In the genomic region with DNA sequence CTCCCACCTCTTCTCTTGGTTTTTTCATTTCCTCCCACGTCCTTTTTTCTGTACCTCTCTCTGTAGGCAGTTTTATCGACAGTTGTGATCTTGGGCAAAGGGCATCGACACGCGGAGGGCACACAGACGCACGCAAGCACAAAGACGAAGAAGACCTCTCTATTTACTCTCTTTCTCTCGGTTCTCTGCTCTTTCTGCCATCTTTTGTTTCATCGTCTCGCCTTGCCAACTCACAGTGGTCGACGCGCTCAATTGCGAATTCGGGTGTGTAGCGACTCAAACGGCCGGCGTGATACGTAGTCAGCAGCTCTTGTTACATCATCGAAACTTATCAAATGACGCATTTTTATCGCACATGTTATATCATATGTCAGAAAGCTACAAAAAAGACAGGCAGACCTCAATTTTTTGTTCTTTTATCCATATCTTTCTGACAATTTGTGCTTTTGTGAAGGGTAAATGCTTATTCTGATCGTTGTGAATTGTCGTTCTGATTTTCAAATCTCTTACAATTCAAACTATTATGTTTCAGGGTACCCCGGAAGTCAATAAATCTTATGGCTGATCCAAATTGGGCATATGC, we compare ENCODE assay signal across 5 worm cellular contexts.
TF ChIP-seq lines count a peak whose summit lies in the region.

TSS of gene puf-9 (plus strand) at position 533 of the 583 bp plus-strand sequence.

TF ChIP-seq in whole organism, L1 larva, 84 proteins besides CTCF, POLR2A, EP300 and RAD21 (continues in another document):
- TF ChIP-seq nhr-90 (tag; optimal IDR thresholded peaks at IDR 0.05; lab: Kevin White, UChicago; ENCODE audit: poor library complexity): peak; percentile 100
- peak; percentile 59 for TF ChIP-seq ama-1 (optimal IDR thresholded peaks at IDR 0.05; lab: Kevin White, UChicago)
- no peak for TF ChIP-seq sptf-1 (tag; optimal IDR thresholded peaks at IDR 0.05; lab: Kevin White, UChicago)
- TF ChIP-seq lin-13 (GFP tag; optimal IDR thresholded peaks at IDR 0.05; lab: Kevin White, UChicago): peak; percentile 99
- TF ChIP-seq nhr-85 (tag; lab: Kevin White, UChicago): peak; percentile 100
- peak; percentile 98 for TF ChIP-seq ceh-8 (GFP tag; optimal IDR thresholded peaks at IDR 0.05; lab: Kevin White, UChicago)
- peak; percentile 99 for TF ChIP-seq sup-37 (GFP tag; optimal IDR thresholded peaks at IDR 0.05; lab: Kevin White, UChicago)
- TF ChIP-seq hpl-2 (GFP tag; optimal IDR thresholded peaks at IDR 0.05; lab: Kevin White, UChicago): peak; percentile 100
- TF ChIP-seq blmp-1 (tag; optimal IDR thresholded peaks at IDR 0.05; lab: Kevin White, UChicago): peak; percentile 88
- TF ChIP-seq nhr-84 (tag; optimal IDR thresholded peaks at IDR 0.05; lab: Kevin White, UChicago): no peak
- TF ChIP-seq C34B4.2 (tag; optimal IDR thresholded peaks at IDR 0.05; lab: Kevin White, UChicago): peak; percentile 79
- peak; percentile 93 to 98 for TF ChIP-seq lin-35 (GFP tag; optimal IDR thresholded peaks at IDR 0.05; lab: Kevin White, UChicago)
- TF ChIP-seq lin-39 (tag; optimal IDR thresholded peaks at IDR 0.05; lab: Kevin White, UChicago): peak; percentile 95
- peak; percentile 98 for TF ChIP-seq fos-1 (tag; optimal IDR thresholded peaks at IDR 0.05; lab: Kevin White, UChicago)
- no peak for TF ChIP-seq ceh-63 (GFP tag; optimal IDR thresholded peaks at IDR 0.05; lab: Kevin White, UChicago)
- TF ChIP-seq mef-2 (tag; optimal IDR thresholded peaks at IDR 0.05; lab: Kevin White, UChicago): peak; percentile 83
- TF ChIP-seq rnt-1 (tag; optimal IDR thresholded peaks at IDR 0.05; lab: Kevin White, UChicago): peak; percentile 98

TF ChIP-seq in whole organism, L3 larva, 47 proteins besides CTCF, POLR2A, EP300 and RAD21 (continues in another document):
- TF ChIP-seq mdl-1 (tag; optimal IDR thresholded peaks at IDR 0.05; lab: Kevin White, UChicago): peak; percentile 96
- peak; percentile 97 for TF ChIP-seq skn-1 (tag; optimal IDR thresholded peaks at IDR 0.05; lab: Kevin White, UChicago)
- peak; percentile 93 for TF ChIP-seq hmg-11 (tag; optimal IDR thresholded peaks at IDR 0.05; lab: Kevin White, UChicago)
- TF ChIP-seq daf-12 (tag; optimal IDR thresholded peaks at IDR 0.05; lab: Kevin White, UChicago): peak; percentile 78
- peak; percentile 100 for TF ChIP-seq nhr-23 (tag; optimal IDR thresholded peaks at IDR 0.05; lab: Kevin White, UChicago)
- peak; percentile 94 for TF ChIP-seq ztf-4 (tag; optimal IDR thresholded peaks at IDR 0.05; lab: Kevin White, UChicago)
- TF ChIP-seq fos-1 (tag; optimal IDR thresholded peaks at IDR 0.05; lab: Kevin White, UChicago): peak; percentile 98
- peak; percentile 99 for TF ChIP-seq jun-1 (tag; optimal IDR thresholded peaks at IDR 0.05; lab: Kevin White, UChicago)
- peak; percentile 98 for TF ChIP-seq nfya-1 (tag; optimal IDR thresholded peaks at IDR 0.05; lab: Kevin White, UChicago; ENCODE audit: insufficient read depth)
- peak; percentile 93 for TF ChIP-seq nhr-77 (tag; optimal IDR thresholded peaks at IDR 0.05; lab: Kevin White, UChicago)
- peak; percentile 100 for TF ChIP-seq pha-4 (tag; optimal IDR thresholded peaks at IDR 0.05; lab: Kevin White, UChicago)
- peak; percentile 98 for TF ChIP-seq lin-39 (tag; optimal IDR thresholded peaks at IDR 0.05; lab: Kevin White, UChicago)
- peak; percentile 100 for TF ChIP-seq nhr-25 (tag; optimal IDR thresholded peaks at IDR 0.05; lab: Kevin White, UChicago)
- TF ChIP-seq aly-2 (tag; optimal IDR thresholded peaks at IDR 0.05; lab: Kevin White, UChicago): no peak
- TF ChIP-seq nhr-67 (tag; optimal IDR thresholded peaks at IDR 0.05; lab: Kevin White, UChicago): peak; percentile 32
- TF ChIP-seq nhr-12 (tag; optimal IDR thresholded peaks at IDR 0.05; lab: Kevin White, UChicago): no peak
- TF ChIP-seq lsy-12 (tag; optimal IDR thresholded peaks at IDR 0.05; lab: Kevin White, UChicago): peak; percentile 98

TF ChIP-seq in whole organism, early embryonic, 17 proteins besides CTCF, POLR2A, EP300 and RAD21:
- TF ChIP-seq ceh-13 (GFP tag; optimal IDR thresholded peaks at IDR 0.05; lab: Kevin White, UChicago) (no peak), ama-1 (optimal IDR thresholded peaks at IDR 0.05; lab: Kevin White, UChicago) (no peak), tbx-11 (GFP tag; IDR thresholded peaks at IDR 0.05; lab: Robert Waterston, UW) (no peak), ets-7 (tag; optimal IDR thresholded peaks at IDR 0.05; lab: Kevin White, UChicago) (no peak), hnd-1 (tag; optimal IDR thresholded peaks at IDR 0.05; lab: Kevin White, UChicago) (no peak), aly-1 (tag; optimal IDR thresholded peaks at IDR 0.05; lab: Kevin White, UChicago) (peak; percentile 34), tbx-37 (GFP tag; conservative IDR thresholded peaks at IDR 0.05; lab: Robert Waterston, UW) (no peak), F13C5.2 (tag; optimal IDR thresholded peaks at IDR 0.05; lab: Kevin White, UChicago) (peak; percentile 89), ceh-36 (tag; optimal IDR thresholded peaks at IDR 0.05; lab: Kevin White, UChicago) (no peak), tra-4 (tag; optimal IDR thresholded peaks at IDR 0.05; lab: Kevin White, UChicago) (no peak), hmg-4 (GFP tag; optimal IDR thresholded peaks at IDR 0.05; lab: Kevin White, UChicago) (peak; percentile 84), B0310.2 (tag; optimal IDR thresholded peaks at IDR 0.05; lab: Kevin White, UChicago) (peak; percentile 24), scrt-1 (GFP tag; IDR thresholded peaks at IDR 0.05; lab: Robert Waterston, UW) (peak; percentile 60; the same call in 1 of the 2 replicates), hmbx-1 (tag; optimal IDR thresholded peaks at IDR 0.05; lab: Kevin White, UChicago) (no peak), flt-1 (GFP tag; IDR thresholded peaks at IDR 0.05; lab: Robert Waterston, UW) (peak; percentile 58), pes-1 (GFP tag; IDR thresholded peaks at IDR 0.05; lab: Robert Waterston, UW) (no peak), sea-1 (GFP tag; conservative IDR thresholded peaks at IDR 0.05; lab: Robert Waterston, UW) (no peak)
TF ChIP-seq in whole organism, early embryonic: peak in this region for 6.

TF ChIP-seq in whole organism, midembryonic, 9 proteins besides CTCF, POLR2A, EP300 and RAD21:
- no peak for TF ChIP-seq med-1 (GFP tag; optimal IDR thresholded peaks at IDR 0.05; lab: Kevin White, UChicago; ENCODE audit: insufficient read depth)
- TF ChIP-seq ref-1 (GFP tag; conservative IDR thresholded peaks at IDR 0.05; lab: Robert Waterston, UW): no peak
- TF ChIP-seq ztf-29 (GFP tag; IDR thresholded peaks at IDR 0.05; lab: Robert Waterston, UW): no peak
- TF ChIP-seq ztf-23 (GFP tag; IDR thresholded peaks at IDR 0.05; lab: Robert Waterston, UW): peak; percentile 86
- peak; percentile 78 for TF ChIP-seq flt-1 (GFP tag; IDR thresholded peaks at IDR 0.05; lab: Robert Waterston, UW)
- TF ChIP-seq tab-1 (GFP tag; IDR thresholded peaks at IDR 0.05; lab: Robert Waterston, UW): no peak
- TF ChIP-seq cog-1 (tag; optimal IDR thresholded peaks at IDR 0.05; lab: Kevin White, UChicago): peak; percentile 95
- no peak for TF ChIP-seq klf-2 (GFP tag; conservative IDR thresholded peaks at IDR 0.05; lab: Robert Waterston, UW)
- TF ChIP-seq T22C8.4 (GFP tag; IDR thresholded peaks at IDR 0.05; lab: Robert Waterston, UW): 0 out of 2 replicates have a peak, but pooled peaks have one; percentile 30

TF ChIP-seq in whole organism, young adult, 124 proteins besides CTCF, POLR2A, EP300 and RAD21 (continues in another document):
- no peak for TF ChIP-seq sptf-2 (GFP tag; optimal IDR thresholded peaks at IDR 0.05; lab: Kevin White, UChicago)
- peak; percentile 90 for TF ChIP-seq gei-17 (GFP tag; optimal IDR thresholded peaks at IDR 0.05; lab: Kevin White, UChicago)
- TF ChIP-seq ceh-91 (GFP tag; IDR thresholded peaks at IDR 0.05; lab: Robert Waterston, UW): no peak
- peak; percentile 37 for TF ChIP-seq snpc-4 (GFP tag; optimal IDR thresholded peaks at IDR 0.05; lab: Kevin White, UChicago)
- TF ChIP-seq snpc-4 (tag; optimal IDR thresholded peaks at IDR 0.05; lab: Kevin White, UChicago): peak; percentile 79 to 87 (median 82)
- no peak for TF ChIP-seq F10E7.11 (tag; optimal IDR thresholded peaks at IDR 0.05; lab: Kevin White, UChicago)
- no peak for TF ChIP-seq ama-1 (optimal IDR thresholded peaks at IDR 0.05; lab: Kevin White, UChicago)
- peak in 1 of 2 experiments; percentile 1 for TF ChIP-seq ama-1 (GFP tag; optimal IDR thresholded peaks at IDR 0.05; lab: Kevin White, UChicago)
- TF ChIP-seq cebp-1 (GFP tag; IDR thresholded peaks at IDR 0.05; lab: Robert Waterston, UW): peak; percentile 90
- TF ChIP-seq cebp-1 (tag; optimal IDR thresholded peaks at IDR 0.05; lab: Kevin White, UChicago): peak; percentile 96
- peak; percentile 56 for TF ChIP-seq ceh-100 (GFP tag; IDR thresholded peaks at IDR 0.05; lab: Robert Waterston, UW)
- TF ChIP-seq hmg-20 (GFP tag; IDR thresholded peaks at IDR 0.05; lab: Robert Waterston, UW): peak; percentile 61; the same call in 1 of the 2 replicates
- peak; percentile 93 for TF ChIP-seq F22D6.2 (tag; optimal IDR thresholded peaks at IDR 0.05; lab: Kevin White, UChicago)
- TF ChIP-seq nhr-27 (tag; optimal IDR thresholded peaks at IDR 0.05; lab: Kevin White, UChicago): peak; percentile 47
- peak; percentile 97 for TF ChIP-seq pbrm-1 (GFP tag; IDR thresholded peaks at IDR 0.05; lab: Robert Waterston, UW)
- TF ChIP-seq madf-3 (GFP tag; IDR thresholded peaks at IDR 0.05; lab: Robert Waterston, UW): peak; percentile 89
- peak; percentile 99 for TF ChIP-seq lin-40 (tag; optimal IDR thresholded peaks at IDR 0.05; lab: Kevin White, UChicago)
- peak; percentile 61 for TF ChIP-seq ZK185.1 (tag; optimal IDR thresholded peaks at IDR 0.05; lab: Kevin White, UChicago; ENCODE audit: poor library complexity, severe bottlenecking)
- no peak for TF ChIP-seq hsf-1 (GFP tag; IDR thresholded peaks at IDR 0.05; lab: Robert Waterston, UW)
- TF ChIP-seq lir-1 (GFP tag; conservative IDR thresholded peaks at IDR 0.05; lab: Robert Waterston, UW): peak; percentile 95
- TF ChIP-seq ztf-3 (GFP tag; optimal IDR thresholded peaks at IDR 0.05; lab: Kevin White, UChicago): peak; percentile 89
- no peak for TF ChIP-seq lag-1 (GFP tag; IDR thresholded peaks at IDR 0.05; lab: Robert Waterston, UW)
- peak; percentile 95 for TF ChIP-seq unc-62 (GFP tag; optimal IDR thresholded peaks at IDR 0.05; lab: Kevin White, UChicago)
- peak; percentile 76 for TF ChIP-seq tbp1 (GFP tag; optimal IDR thresholded peaks at IDR 0.05; lab: Kevin White, UChicago)
- TF ChIP-seq F57C9.4 (tag; optimal IDR thresholded peaks at IDR 0.05; lab: Kevin White, UChicago): peak; percentile 59
- no peak for TF ChIP-seq efl-1 (GFP tag; optimal IDR thresholded peaks at IDR 0.05; lab: Kevin White, UChicago)
- TF ChIP-seq ztf-26 (tag; optimal IDR thresholded peaks at IDR 0.05; lab: Kevin White, UChicago): peak; percentile 96
- TF ChIP-seq rpc-1 (optimal IDR thresholded peaks at IDR 0.05; lab: Kevin White, UChicago): no peak
- no peak for TF ChIP-seq rpc-1 (tag; optimal IDR thresholded peaks at IDR 0.05; lab: Kevin White, UChicago)
- peak; percentile 99 for TF ChIP-seq ceh-27 (GFP tag; optimal IDR thresholded peaks at IDR 0.05; lab: Kevin White, UChicago)
- TF ChIP-seq snpc-1.1 (tag; optimal IDR thresholded peaks at IDR 0.05; lab: Kevin White, UChicago; ENCODE audit: insufficient read depth): no peak

Comparison
In these comparisons a context has a peak if more than half of its experiments do, and no peak if none do; other contexts are left out.
1. Of the 8 proteins assayed by ChIP-seq in both whole organism, young adult and whole organism, L1 larva: peak only in whole organism, young adult: none; only in whole organism, L1 larva: efl-1 and unc-130; in both: dpl-1, nhr-90, snpc-4 and unc-62; in neither: 0; mixed calls (peak in some experiments, not most) for 2.